Fruit fly (Drosophila melanogaster) Kc167 (cell line): ENCODE data around the gene Imp.

Experiments
- Myc ChIP-seq: fragments of >200 bp; optimal IDR thresholded peaks from 2 replicates; lab custom pipeline; 2017; ENCODE audit warnings: missing external identifiers
- psq ChIP-seq: fragments of >200 bp; optimal IDR thresholded peaks from 2 replicates; lab custom pipeline; 2017; ENCODE audit warnings: missing external identifiers

DNA sequence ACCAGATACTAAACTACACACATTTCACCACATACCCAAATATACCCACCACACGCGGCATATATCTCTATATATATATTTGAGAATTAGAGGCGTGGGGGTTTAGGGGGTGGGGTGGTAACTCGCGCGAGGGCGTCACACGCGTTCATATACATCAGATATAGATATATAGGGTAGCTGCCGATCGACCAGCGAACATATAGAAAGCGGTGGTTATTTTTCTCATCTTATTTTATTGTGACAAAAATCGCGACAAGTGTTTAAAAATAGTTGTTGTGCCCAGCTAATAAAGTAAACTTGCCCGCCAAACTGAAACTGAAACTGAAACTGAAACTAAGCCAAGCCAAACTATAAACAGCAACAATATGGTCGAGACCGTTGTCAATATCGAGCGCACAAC lies 51.4 kb downstream of the Imp start:
- TF ChIP-seq Myc (lab: Kevin White, UChicago) (no peak), psq (lab: Kevin White, UChicago) (no peak)
